Worm (Caenorhabditis elegans) whole organism, L2 larva: Measurements from ENCODE around the gene cyp-13A1.

Source experiments
- C34F6.9 ChIP-seq: fragments of 150-350 bp; optimal IDR thresholded peaks from 2 replicates; lab custom pipeline; 2014; ENCODE audit warnings: missing biosample characterization, missing genetic modification characterization
- ZK546.5 ChIP-seq: sonication (generic microtip); optimal IDR thresholded peaks from 2 replicates; lab custom pipeline; 2017; ENCODE audit warnings: missing biosample characterization, missing genetic modification characterization
- alr-1 ChIP-seq: fragments of 150-350 bp; optimal IDR thresholded peaks from 2 replicates; lab custom pipeline; 2014; ENCODE audit warnings: missing biosample characterization, missing genetic modification characterization
- aly-2 ChIP-seq: fragments of 150-350 bp; optimal IDR thresholded peaks from 2 replicates; lab custom pipeline; 2014; ENCODE audit warnings: missing biosample characterization, missing genetic modification characterization
- blmp-1 ChIP-seq: sonication (generic microtip); optimal IDR thresholded peaks from 2 replicates; lab custom pipeline; 2017; ENCODE audit warnings: missing genetic modification characterization, mild to moderate bottlenecking, missing compliant biosample characterization, antibody characterized with exemption, moderate library complexity; ENCODE audit not compliant: insufficient read depth
- ceh-16 ChIP-seq: fragments of 150-350 bp; optimal IDR thresholded peaks from 2 replicates; lab custom pipeline; 2014; ENCODE audit warnings: missing biosample characterization, missing genetic modification characterization
- ceh-82 ChIP-seq: fragments of 150-350 bp; optimal IDR thresholded peaks from 2 replicates; lab custom pipeline; 2014; ENCODE audit warnings: missing biosample characterization, missing genetic modification characterization
- crh-2 ChIP-seq: sonication (generic microtip); optimal IDR thresholded peaks from 2 replicates; lab custom pipeline; 2017; ENCODE audit warnings: missing biosample characterization, missing genetic modification characterization
- dmd-4 ChIP-seq: sonication (generic microtip); optimal IDR thresholded peaks from 2 replicates; lab custom pipeline; 2017; ENCODE audit warnings: missing biosample characterization, missing genetic modification characterization
- fos-1 ChIP-seq: fragments of 150-350 bp; optimal IDR thresholded peaks from 2 replicates; lab custom pipeline; 2014; ENCODE audit warnings: missing biosample characterization, missing genetic modification characterization
- lin-11 ChIP-seq: fragments of 150-350 bp; sonication (generic microtip); optimal IDR thresholded peaks from 2 replicates; lab custom pipeline; 2014; ENCODE audit warnings: missing biosample characterization, missing genetic modification characterization, inconsistent platforms, mixed read lengths
- lin-13 ChIP-seq: fragments of 150-350 bp; optimal IDR thresholded peaks from 2 replicates; lab custom pipeline; 2014; ENCODE audit warnings: missing biosample characterization, missing genetic modification reagents, missing genetic modification characterization
- lsy-2 ChIP-seq, 2 experiments: fragments of 150-350 bp in 1 of 2; sonication (generic microtip) in 1 of 2; optimal IDR thresholded peaks; 2 replicates each; lab custom pipeline; 2014 to 2017; ENCODE audit warnings: missing biosample characterization in 2 of 2, missing genetic modification characterization in 2 of 2
- mab-5 ChIP-seq: fragments of 150-350 bp; optimal IDR thresholded peaks from 2 replicates; lab custom pipeline; 2014; ENCODE audit warnings: missing biosample characterization, missing genetic modification characterization
- nhr-10 ChIP-seq: sonication (generic microtip); optimal IDR thresholded peaks from 2 replicates; lab custom pipeline; 2017; ENCODE audit warnings: missing biosample characterization, missing genetic modification characterization
- nhr-11 ChIP-seq: fragments of 150-350 bp; optimal IDR thresholded peaks from 2 replicates; lab custom pipeline; 2014; ENCODE audit warnings: missing biosample characterization, missing genetic modification characterization
- nhr-12 ChIP-seq: fragments of 150-350 bp; optimal IDR thresholded peaks from 2 replicates; lab custom pipeline; 2014; ENCODE audit warnings: missing biosample characterization, missing genetic modification characterization
- nhr-129 ChIP-seq: fragments of 150-350 bp; optimal IDR thresholded peaks from 2 replicates; lab custom pipeline; 2014; ENCODE audit warnings: missing biosample characterization, missing genetic modification characterization
- nhr-21 ChIP-seq: fragments of 150-350 bp; optimal IDR thresholded peaks from 2 replicates; lab custom pipeline; 2014; ENCODE audit warnings: missing biosample characterization, missing genetic modification characterization
- nhr-23 ChIP-seq: fragments of 150-350 bp; optimal IDR thresholded peaks from 2 replicates; lab custom pipeline; 2014; ENCODE audit warnings: missing biosample characterization, missing genetic modification reagents, missing genetic modification characterization
- nhr-237 ChIP-seq: fragments of 150-350 bp; optimal IDR thresholded peaks from 2 replicates; lab custom pipeline; 2014; ENCODE audit warnings: missing biosample characterization, missing genetic modification characterization
- nhr-6 ChIP-seq: fragments of 150-350 bp; optimal IDR thresholded peaks from 2 replicates; lab custom pipeline; 2014; ENCODE audit warnings: missing biosample characterization, missing genetic modification characterization
- nhr-77 ChIP-seq: fragments of 150-350 bp; optimal IDR thresholded peaks from 2 replicates; lab custom pipeline; 2014; ENCODE audit warnings: missing biosample characterization, missing genetic modification characterization
- skn-1 ChIP-seq: sonication (generic microtip); optimal IDR thresholded peaks from 2 replicates; lab custom pipeline; 2017; ENCODE audit warnings: missing biosample characterization, missing genetic modification characterization
- sma-3 ChIP-seq: sonication (generic microtip); optimal IDR thresholded peaks from 2 replicates; lab custom pipeline; 2016; ENCODE audit warnings: missing genetic modification reagents, missing genetic modification characterization, missing compliant biosample characterization
- sma-9 ChIP-seq, 2 experiments: fragments of 150-350 bp in 1 of 2; sonication (generic microtip) in 1 of 2; optimal IDR thresholded peaks; 2 replicates each; lab custom pipeline; 2014 to 2016; ENCODE audit warnings: missing genetic modification characterization in 2 of 2, mild to moderate bottlenecking in 1 of 2, missing biosample characterization in 1 of 2, missing compliant biosample characterization in 1 of 2, missing genetic modification reagents in 1 of 2, moderate library complexity in 1 of 2
- snpc-4 ChIP-seq: fragments of 150-350 bp; optimal IDR thresholded peaks from 2 replicates; lab custom pipeline; 2014; ENCODE audit warnings: missing biosample characterization, missing genetic modification characterization
- unc-39 ChIP-seq: fragments of 150-350 bp; optimal IDR thresholded peaks from 2 replicates; lab custom pipeline; 2014; ENCODE audit warnings: missing biosample characterization, missing genetic modification characterization
- unc-62 ChIP-seq: fragments of 150-350 bp; optimal IDR thresholded peaks from 2 replicates; lab custom pipeline; 2014; ENCODE audit warnings: missing biosample characterization, missing genetic modification reagents, missing genetic modification characterization
- zag-1 ChIP-seq: fragments of 150-350 bp; optimal IDR thresholded peaks from 2 replicates; lab custom pipeline; 2014; ENCODE audit warnings: missing biosample characterization, missing genetic modification characterization
- ztf-11 ChIP-seq: sonication (generic microtip); optimal IDR thresholded peaks from 2 replicates; lab custom pipeline; 2017; ENCODE audit warnings: missing biosample characterization, missing genetic modification characterization
- ztf-4 ChIP-seq: fragments of 150-350 bp; optimal IDR thresholded peaks from 2 replicates; lab custom pipeline; 2014; ENCODE audit warnings: missing biosample characterization, missing genetic modification characterization

The cyp-13A1 gene

ce11 chrII:9826946-9827345 is 45.1 kb upstream of the cyp-13A1 start:
- TF ChIP-seq sma-9 (GFP tag; optimal IDR thresholded peaks at IDR 0.05; lab: Kevin White, UChicago) = no peak
- no peak for TF ChIP-seq sma-9 (tag; optimal IDR thresholded peaks at IDR 0.05; lab: Kevin White, UChicago)
- TF ChIP-seq ztf-11 = no peak
- TF ChIP-seq skn-1 = no peak
- TF ChIP-seq lin-11 (tag; lab: Kevin White, UChicago) = no peak
- TF ChIP-seq unc-62 (GFP tag; lab: Kevin White, UChicago) = no peak
- TF ChIP-seq lin-13 (GFP tag; lab: Kevin White, UChicago) = no peak
- TF ChIP-seq alr-1 = no peak
- no peak for TF ChIP-seq nhr-23
- TF ChIP-seq nhr-21 (tag; lab: Kevin White, UChicago) = no peak
- no peak for TF ChIP-seq nhr-77 (tag; lab: Kevin White, UChicago)
- no peak for TF ChIP-seq unc-39 (tag; lab: Kevin White, UChicago)
- TF ChIP-seq nhr-12 (tag; lab: Kevin White, UChicago) = no peak
- TF ChIP-seq aly-2 (tag; lab: Kevin White, UChicago) = no peak

- peak; percentile 39 for TF ChIP-seq crh-2 (tag; lab: Kevin White, UChicago)
- peak; percentile 39 for TF ChIP-seq nhr-129 (tag; lab: Kevin White, UChicago)
- peak; percentile 90 for TF ChIP-seq sma-9 (GFP tag; optimal IDR thresholded peaks at IDR 0.05; lab: Kevin White, UChicago)
- TF ChIP-seq sma-9 (tag; optimal IDR thresholded peaks at IDR 0.05; lab: Kevin White, UChicago) = no peak
- peak; percentile 94 for TF ChIP-seq fos-1
- TF ChIP-seq ztf-11 = no peak
- TF ChIP-seq, all 48 proteins: peak for 4
These were observed 25.7 kb upstream of the cyp-13A1 start, which contains the start of gene cyp-13A8 for ce11 chrII:9807519-9807972. Gene cyp-13A8 (minus strand): TSS chrII:9807569.

ce11 chrII:9803320-9803719 is 21.5 kb upstream of the cyp-13A1 start, which contains the start of gene cyp-13A7:
Gene cyp-13A7 (plus strand): TSS chrII:9803620.
- no peak for TF ChIP-seq alr-1
- TF ChIP-seq mab-5 (tag; lab: Kevin White, UChicago) = no peak
- no peak for TF ChIP-seq ceh-82 (tag; lab: Kevin White, UChicago)
- no peak for TF ChIP-seq unc-62 (GFP tag; lab: Kevin White, UChicago)
- TF ChIP-seq nhr-21 (tag; lab: Kevin White, UChicago) = no peak
- TF ChIP-seq ztf-4 = no peak

DNA sequence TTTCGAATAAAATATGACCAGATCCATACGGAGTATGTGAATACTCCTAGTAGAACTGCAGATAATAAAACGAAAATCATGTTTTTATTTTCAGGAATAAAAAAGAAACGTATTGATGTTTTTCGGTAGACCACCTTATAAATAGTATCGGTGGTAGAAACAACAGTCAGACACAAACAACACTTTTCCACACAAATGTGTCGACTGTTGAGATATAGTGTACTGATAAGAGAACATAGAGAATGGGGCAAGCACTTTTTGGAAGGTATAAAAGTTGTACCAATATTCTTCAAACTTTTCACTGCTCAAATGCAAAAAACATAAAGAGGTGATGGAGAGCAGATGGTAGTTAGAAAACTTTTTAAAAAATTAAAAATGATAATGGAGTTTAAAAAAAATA is 20.8 kb upstream of the cyp-13A1 start, which contains the start of gene cyp-13A6:
cyp-13A6 (minus strand) TSS at position 180 of the 400 bp plus-strand sequence.
- TF ChIP-seq fos-1 (peak; percentile 62), lsy-2 (tag; optimal IDR thresholded peaks at IDR 0.05; lab: Kevin White, UChicago) (no peak)

DNA sequence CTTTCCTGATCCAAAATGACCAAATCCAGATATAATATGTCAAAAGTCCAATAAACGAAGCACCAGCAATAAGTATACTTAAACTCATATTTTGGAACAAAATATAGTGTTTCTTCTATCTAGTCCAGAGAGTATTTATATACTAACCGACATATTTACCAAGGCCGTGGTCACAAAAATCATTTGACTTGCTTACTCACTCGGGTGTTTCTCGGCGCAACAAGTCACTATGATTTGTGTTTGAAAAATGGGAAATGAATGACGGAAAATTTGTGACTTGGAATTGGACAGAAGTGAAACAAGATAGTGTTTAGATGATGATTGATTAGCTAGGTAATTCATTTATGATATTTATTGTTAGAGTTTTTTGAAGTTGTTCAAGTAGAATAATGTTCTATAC is 18.5 kb upstream of the cyp-13A1 start, which contains the start of gene cyp-13A5:
cyp-13A5 (minus strand) TSS at position 112 of the 400 bp plus-strand sequence.
- peak; percentile 68 for TF ChIP-seq sma-9 (GFP tag; optimal IDR thresholded peaks at IDR 0.05; lab: Kevin White, UChicago)
- no peak for TF ChIP-seq sma-9 (tag; optimal IDR thresholded peaks at IDR 0.05; lab: Kevin White, UChicago)
- TF ChIP-seq nhr-11 = no peak
- no peak for TF ChIP-seq skn-1
- TF ChIP-seq nhr-6 = no peak
- peak; percentile 68 for TF ChIP-seq sma-3 (GFP tag; lab: Kevin White, UChicago)
- TF ChIP-seq nhr-129 (tag; lab: Kevin White, UChicago) = peak; percentile 53
- no peak for TF ChIP-seq C34F6.9 (tag; lab: Kevin White, UChicago)
- no peak for TF ChIP-seq unc-62 (GFP tag; lab: Kevin White, UChicago)
- peak; percentile 92 for TF ChIP-seq fos-1

ce11 chrII:9797664-9798063 is 15.9 kb upstream of the cyp-13A1 start, which contains the start of gene cyp-13A4:
Gene cyp-13A4 (minus strand): TSS chrII:9797740.
- TF ChIP-seq sma-9 (GFP tag; optimal IDR thresholded peaks at IDR 0.05; lab: Kevin White, UChicago) = peak; percentile 15
- TF ChIP-seq sma-9 (tag; optimal IDR thresholded peaks at IDR 0.05; lab: Kevin White, UChicago) = no peak
- no peak for TF ChIP-seq ceh-16 (tag; lab: Kevin White, UChicago)
- TF ChIP-seq fos-1 = peak; percentile 10

DNA sequence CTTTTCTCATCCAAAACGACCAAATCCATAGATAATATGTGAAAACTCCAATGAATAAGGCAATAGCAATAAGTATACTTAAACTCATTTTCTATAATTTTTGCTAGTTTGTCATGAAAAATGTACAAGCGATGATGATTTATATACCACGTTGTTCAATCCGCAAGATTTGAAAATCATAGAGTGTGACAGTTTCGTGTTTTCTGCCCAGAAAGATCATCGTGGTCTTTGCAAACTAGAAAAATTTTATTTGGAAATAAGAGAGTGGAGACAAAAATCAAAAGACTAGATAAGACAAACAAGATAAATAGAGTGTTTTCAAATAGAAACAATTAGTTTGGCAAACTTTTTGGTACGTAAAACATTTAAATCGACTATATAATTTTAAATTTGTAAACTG is 11.4 kb upstream of the cyp-13A1 start, which contains the start of gene cyp-13A3:
cyp-13A3 (minus strand) TSS at position 101 of the 400 bp plus-strand sequence.
- TF ChIP-seq ZK546.5 (tag; lab: Kevin White, UChicago) (no peak), aly-2 (tag; lab: Kevin White, UChicago) (no peak), nhr-237 (no peak), blmp-1 (no peak), nhr-6 (no peak), snpc-4 (tag; lab: Kevin White, UChicago) (no peak), dmd-4 (tag; lab: Kevin White, UChicago) (no peak), alr-1 (no peak), nhr-12 (tag; lab: Kevin White, UChicago) (no peak), lin-13 (GFP tag; lab: Kevin White, UChicago) (no peak), nhr-10 (tag; lab: Kevin White, UChicago) (no peak), zag-1 (tag; lab: Kevin White, UChicago) (no peak)
